Fruit fly (Drosophila melanogaster): Measurements from ENCODE around the gene Pcp.
A peak's percentile ranks its signal among the peaks of the same experiment; 100 is the strongest.

Pcp gene

DNA sequence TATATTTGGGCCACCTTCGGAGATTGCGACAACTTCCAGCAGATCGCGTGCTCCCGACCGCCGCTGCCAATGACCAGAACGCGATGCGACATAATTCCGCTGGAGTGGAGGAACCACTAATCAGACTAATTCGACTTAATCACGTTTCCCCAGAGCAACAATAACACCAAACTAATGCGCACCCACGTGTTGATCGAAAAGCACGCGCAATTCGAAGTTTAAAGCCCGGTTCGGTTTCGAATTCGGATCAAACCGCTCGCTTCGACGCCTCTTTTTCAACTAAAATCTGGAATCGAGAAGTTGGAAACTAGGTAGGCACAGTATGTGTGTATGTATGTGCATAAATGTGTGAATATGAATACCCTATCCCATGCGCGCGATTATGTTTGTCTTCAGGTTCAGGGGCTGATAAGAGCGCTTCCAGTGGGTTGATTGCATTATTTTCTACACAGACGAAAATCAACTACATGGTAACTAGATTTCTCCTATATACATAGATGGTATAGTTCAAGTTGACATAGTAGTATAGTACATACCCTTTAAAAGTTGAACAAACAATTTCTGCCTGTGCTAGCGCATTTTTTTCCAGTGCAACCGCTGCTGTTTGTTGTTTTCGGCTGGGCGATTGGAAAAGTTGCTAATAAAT is 2.3 kb downstream of the Pcp start, which contains the start of gene Gart (continued):
- TF ChIP-seq pho (GFP tag; optimal IDR thresholded peaks at IDR 0.05), result peak; percentile 66
- peak in 1 of 2 experiments; percentile 4 for TF ChIP-seq tll (GFP tag; optimal IDR thresholded peaks at IDR 0.05)
- peak; percentile 76 for TF ChIP-seq CG30403 (GFP tag; optimal IDR thresholded peaks at IDR 0.05)
- TF ChIP-seq CG34376 (GFP tag; optimal IDR thresholded peaks at IDR 0.05), result peak; percentile 62
- peak; percentile 8 for TF ChIP-seq CG18262 (tag; optimal IDR thresholded peaks at IDR 0.05)
- TF ChIP-seq pzg (GFP tag; optimal IDR thresholded peaks at IDR 0.05), result no peak
- no peak for TF ChIP-seq sc (optimal IDR thresholded peaks at IDR 0.05)
- TF ChIP-seq sc (GFP tag; optimal IDR thresholded peaks at IDR 0.05), result peak; percentile 67
- TF ChIP-seq CG12942 (GFP tag; optimal IDR thresholded peaks at IDR 0.05), result peak; percentile 42
- no peak for TF ChIP-seq CG9797 (GFP tag; optimal IDR thresholded peaks at IDR 0.05)
- TF ChIP-seq Blimp-1 (GFP tag; optimal IDR thresholded peaks at IDR 0.05), result no peak
- peak; percentile 59 for TF ChIP-seq Hand (GFP tag; optimal IDR thresholded peaks at IDR 0.05)
- no peak for TF ChIP-seq klu (GFP tag; IDR thresholded peaks at IDR 0.05)
- peak; percentile 34; the same call in 1 of the 2 replicates for TF ChIP-seq sisA (GFP tag; IDR thresholded peaks at IDR 0.05)
- TF ChIP-seq Hr51 (GFP tag; optimal IDR thresholded peaks at IDR 0.05), result peak in 1 of 2 experiments; percentile 43
- no peak for TF ChIP-seq Dref (GFP tag; IDR thresholded peaks at IDR 0.05)
- TF ChIP-seq CG12391 (tag; optimal IDR thresholded peaks at IDR 0.05), result peak; percentile 71
- peak; percentile 72 for TF ChIP-seq Side (GFP tag; optimal IDR thresholded peaks at IDR 0.05)
- peak; percentile 59 for TF ChIP-seq CrebB (tag; optimal IDR thresholded peaks at IDR 0.05)
- TF ChIP-seq CG13287 (GFP tag; IDR thresholded peaks at IDR 0.05; ENCODE audit: partially characterized antibody), result peak; percentile 15; the same call in 1 of the 2 replicates
- TF ChIP-seq hkb (optimal IDR thresholded peaks at IDR 0.05), result no peak
- TF ChIP-seq hkb (GFP tag; IDR thresholded peaks at IDR 0.05), result peak; percentile 60; the same call in 1 of the 2 replicates
- TF ChIP-seq CG12299 (tag; optimal IDR thresholded peaks at IDR 0.05), result peak; percentile 54
- TF ChIP-seq Abd-B (GFP tag; optimal IDR thresholded peaks at IDR 0.05), result peak; percentile 15
- peak; percentile 41 for TF ChIP-seq cato (GFP tag; optimal IDR thresholded peaks at IDR 0.05; ENCODE audit: borderline replicate concordance)
- peak; percentile 27 for TF ChIP-seq Max (GFP tag; optimal IDR thresholded peaks at IDR 0.05)
- TF ChIP-seq CG1647 (GFP tag; optimal IDR thresholded peaks at IDR 0.05), result peak; percentile 54
- peak; percentile 62 for TF ChIP-seq CG8388 (GFP tag; optimal IDR thresholded peaks at IDR 0.05)
- peak; percentile 53 for TF ChIP-seq repo (GFP tag; optimal IDR thresholded peaks at IDR 0.05)
- no peak for TF ChIP-seq CG32772 (GFP tag; IDR thresholded peaks at IDR 0.05)
- peak; percentile 63 for TF ChIP-seq CG17328 (GFP tag; IDR thresholded peaks at IDR 0.05)
- no peak; the same call in 1 of the 2 replicates for TF ChIP-seq CG32532 (GFP tag; IDR thresholded peaks at IDR 0.05)
- peak; percentile 71 for TF ChIP-seq caup (GFP tag; optimal IDR thresholded peaks at IDR 0.05; ENCODE audit: severe bottlenecking)
- TF ChIP-seq CG3065 (GFP tag; optimal IDR thresholded peaks at IDR 0.05), result no peak
- peak; percentile 57 for TF ChIP-seq CG12744 (GFP tag; optimal IDR thresholded peaks at IDR 0.05)
- peak; percentile 54 for TF ChIP-seq CG10979 (tag; optimal IDR thresholded peaks at IDR 0.05)
- TF ChIP-seq CG14050 (GFP tag; IDR thresholded peaks at IDR 0.05), result peak; percentile 52; the same call in 1 of the 3 replicates
- peak; percentile 41; the same call in 1 of the 2 replicates for TF ChIP-seq CG7372 (GFP tag; IDR thresholded peaks at IDR 0.05)
- peak; percentile 13 for TF ChIP-seq CG7928 (GFP tag; optimal IDR thresholded peaks at IDR 0.05)
- TF ChIP-seq CG3281 (GFP tag; optimal IDR thresholded peaks at IDR 0.05), result peak; percentile 41
- peak; percentile 40 for TF ChIP-seq slp2 (GFP tag; optimal IDR thresholded peaks at IDR 0.05)
- TF ChIP-seq Nf-YB (GFP tag; optimal IDR thresholded peaks at IDR 0.05), result peak; percentile 65
- peak; percentile 74 for TF ChIP-seq CG15601 (tag; optimal IDR thresholded peaks at IDR 0.05)
- TF ChIP-seq Hr3 (GFP tag; optimal IDR thresholded peaks at IDR 0.05), result peak; percentile 55
- peak; percentile 75; the same call in 2 of the 3 replicates for TF ChIP-seq dysf (GFP tag; IDR thresholded peaks at IDR 0.05)
- TF ChIP-seq schlank (tag; optimal IDR thresholded peaks at IDR 0.05), result peak; percentile 50
- TF ChIP-seq Rfx (GFP tag; IDR thresholded peaks at IDR 0.05), result peak; percentile 84
- TF ChIP-seq scrt (GFP tag; optimal IDR thresholded peaks at IDR 0.05), result no peak
- peak; percentile 72 for TF ChIP-seq grau (tag; optimal IDR thresholded peaks at IDR 0.05)
